Worm (Caenorhabditis elegans): Measurements from ENCODE around the gene spdl-1.
A peak's percentile ranks its signal among the peaks of the same experiment; 100 is the strongest.

The spdl-1 gene

DNA sequence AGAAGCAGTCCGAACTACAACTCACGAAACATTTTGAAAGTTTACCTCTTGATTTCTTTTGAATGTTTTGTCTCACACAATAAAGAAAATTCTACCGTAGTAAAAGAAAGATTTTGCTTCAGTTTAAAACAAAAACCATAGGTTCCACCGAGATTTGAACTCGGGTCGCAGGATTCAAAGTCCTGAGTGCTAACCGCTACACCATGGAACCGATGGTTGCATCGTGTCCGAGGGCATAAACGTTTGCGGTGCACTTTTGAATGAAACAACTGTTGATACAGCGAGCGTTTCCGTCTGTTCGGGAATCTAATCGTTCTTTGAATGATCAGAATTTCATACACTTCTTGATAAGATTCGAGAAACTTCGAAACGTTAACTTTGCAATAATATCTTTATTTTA is 24.6 kb upstream of the spdl-1 start (continued):
- no peak for TF ChIP-seq ztf-11 (tag; optimal IDR thresholded peaks at IDR 0.05)
- TF ChIP-seq ZK546.5 (tag; optimal IDR thresholded peaks at IDR 0.05) = no peak
- no peak for TF ChIP-seq nhr-12 (tag; optimal IDR thresholded peaks at IDR 0.05)
- no peak for TF ChIP-seq ceh-82 (tag; optimal IDR thresholded peaks at IDR 0.05)
- TF ChIP-seq nhr-67 (tag; optimal IDR thresholded peaks at IDR 0.05) = no peak
- peak; percentile 57 for TF ChIP-seq nhr-43 (tag; optimal IDR thresholded peaks at IDR 0.05; ENCODE audit: poor library complexity, severe bottlenecking)
- TF ChIP-seq zag-1 (tag; optimal IDR thresholded peaks at IDR 0.05) = no peak
- TF ChIP-seq jun-1 (tag; optimal IDR thresholded peaks at IDR 0.05) = peak; percentile 65
- TF ChIP-seq R02D3.7 (tag; optimal IDR thresholded peaks at IDR 0.05) = peak; percentile 13
- no peak for TF ChIP-seq ceh-28 (tag; optimal IDR thresholded peaks at IDR 0.05)
- TF ChIP-seq nhr-25 (tag; optimal IDR thresholded peaks at IDR 0.05) = peak; percentile 34
- TF ChIP-seq ceh-16 (tag; optimal IDR thresholded peaks at IDR 0.05) = no peak
- no peak for TF ChIP-seq sea-2 (GFP tag; optimal IDR thresholded peaks at IDR 0.05)
- TF ChIP-seq nhr-23 (tag; optimal IDR thresholded peaks at IDR 0.05) = no peak
- TF ChIP-seq aly-2 (tag; optimal IDR thresholded peaks at IDR 0.05) = no peak
- no peak for TF ChIP-seq nhr-11 (tag; optimal IDR thresholded peaks at IDR 0.05)
- TF ChIP-seq snpc-4 (tag; optimal IDR thresholded peaks at IDR 0.05) = no peak

DNA sequence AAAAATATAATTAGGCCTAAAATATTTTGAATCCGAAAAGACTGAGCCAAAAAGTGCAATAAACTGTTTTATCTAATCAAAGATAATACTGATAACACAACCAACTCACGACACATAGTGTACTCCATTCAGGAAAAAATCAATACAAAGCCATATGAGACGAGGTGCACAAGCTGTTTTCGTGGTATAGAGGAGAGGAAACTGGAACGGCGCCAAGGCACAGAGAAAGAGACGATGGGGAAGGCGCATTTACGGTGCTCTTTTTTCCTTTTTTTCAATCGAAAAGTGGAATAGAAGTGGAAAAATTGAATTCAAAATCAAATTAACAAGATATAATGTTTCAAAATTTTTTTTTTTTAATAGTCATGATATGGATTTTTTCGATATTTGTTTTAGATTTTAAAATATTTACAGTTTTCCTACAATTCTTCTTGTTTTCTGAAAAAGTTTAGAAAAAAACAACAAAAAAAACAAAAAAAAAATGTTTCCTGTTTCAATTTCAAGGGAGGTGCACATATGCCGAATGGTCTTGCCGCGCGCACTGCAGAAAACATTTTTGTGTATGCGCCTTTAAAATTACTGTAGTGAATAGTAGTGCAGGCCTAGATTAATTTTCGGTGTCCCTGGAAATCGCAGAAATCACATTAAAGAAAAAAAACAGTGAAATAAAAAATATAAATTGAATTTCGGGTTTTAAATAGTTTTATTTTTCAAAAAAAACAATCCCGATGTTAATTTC is 22.8 kb upstream of the spdl-1 start, which contains the start of gene B0228.7:
B0228.7 (minus strand) TSS at position 627 of the 739 bp plus-strand sequence.
- peak; percentile 64 for TF ChIP-seq pha-4 (tag; optimal IDR thresholded peaks at IDR 0.05)
- TF ChIP-seq nfya-1 (tag; optimal IDR thresholded peaks at IDR 0.05; ENCODE audit: insufficient read depth) = peak; percentile 49
- TF ChIP-seq ama-1 (optimal IDR thresholded peaks at IDR 0.05) = peak; percentile 30
- no peak for TF ChIP-seq nhr-76 (tag; optimal IDR thresholded peaks at IDR 0.05)
- no peak for TF ChIP-seq R02D3.7 (tag; optimal IDR thresholded peaks at IDR 0.05)
- peak; percentile 24 for TF ChIP-seq ceh-28 (tag; optimal IDR thresholded peaks at IDR 0.05)
- TF ChIP-seq ztf-4 (tag; optimal IDR thresholded peaks at IDR 0.05) = no peak
- no peak for TF ChIP-seq nhr-237 (tag; optimal IDR thresholded peaks at IDR 0.05)
- TF ChIP-seq elt-2 (tag; optimal IDR thresholded peaks at IDR 0.05) = peak; percentile 78
- TF ChIP-seq fkh-10 (GFP tag; optimal IDR thresholded peaks at IDR 0.05) = no peak
- TF ChIP-seq lin-15B (tag; optimal IDR thresholded peaks at IDR 0.05) = peak; percentile 22
- TF ChIP-seq hmg-11 (tag; optimal IDR thresholded peaks at IDR 0.05) = peak; percentile 10
- peak; percentile 38 for TF ChIP-seq pqm-1 (tag; optimal IDR thresholded peaks at IDR 0.05)
- peak; percentile 7 for TF ChIP-seq lin-39 (tag; optimal IDR thresholded peaks at IDR 0.05)

DNA sequence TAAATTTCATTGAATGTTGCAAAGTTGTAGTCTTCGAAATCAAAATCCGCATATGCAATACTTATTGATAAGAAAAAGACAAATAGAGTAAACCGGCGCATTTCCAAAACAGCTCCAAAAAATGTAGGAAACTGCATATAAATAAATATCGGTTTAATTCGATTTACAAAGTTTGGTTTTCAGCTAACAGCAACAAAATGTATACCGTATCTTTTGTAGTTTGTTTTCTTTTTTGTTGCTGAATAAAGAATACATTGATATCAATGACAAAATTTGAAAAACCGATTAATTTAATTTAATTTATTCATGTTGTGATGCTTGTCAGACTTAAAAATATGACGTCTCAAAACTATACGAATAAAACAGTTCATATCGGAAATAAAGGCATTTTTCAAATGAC is 19.9 kb upstream of the spdl-1 start, which contains the start of gene B0228.8:
B0228.8 (minus strand) TSS at position 101 of the 400 bp plus-strand sequence.
- TF ChIP-seq tbx-2 (tag; optimal IDR thresholded peaks at IDR 0.05) (no peak), nfya-1 (tag; optimal IDR thresholded peaks at IDR 0.05; ENCODE audit: insufficient read depth) (no peak), aly-2 (tag; optimal IDR thresholded peaks at IDR 0.05) (no peak), mml-1 (tag; optimal IDR thresholded peaks at IDR 0.05) (no peak), nhr-28 (tag; optimal IDR thresholded peaks at IDR 0.05) (no peak), unc-62 (GFP tag; optimal IDR thresholded peaks at IDR 0.05) (no peak), ztf-4 (tag; optimal IDR thresholded peaks at IDR 0.05) (no peak), snpc-4 (tag; optimal IDR thresholded peaks at IDR 0.05) (no peak), sea-2 (GFP tag; optimal IDR thresholded peaks at IDR 0.05) (no peak), nhr-237 (tag; optimal IDR thresholded peaks at IDR 0.05) (no peak), ztf-11 (tag; optimal IDR thresholded peaks at IDR 0.05) (no peak), eor-1 (tag; optimal IDR thresholded peaks at IDR 0.05) (no peak)

DNA sequence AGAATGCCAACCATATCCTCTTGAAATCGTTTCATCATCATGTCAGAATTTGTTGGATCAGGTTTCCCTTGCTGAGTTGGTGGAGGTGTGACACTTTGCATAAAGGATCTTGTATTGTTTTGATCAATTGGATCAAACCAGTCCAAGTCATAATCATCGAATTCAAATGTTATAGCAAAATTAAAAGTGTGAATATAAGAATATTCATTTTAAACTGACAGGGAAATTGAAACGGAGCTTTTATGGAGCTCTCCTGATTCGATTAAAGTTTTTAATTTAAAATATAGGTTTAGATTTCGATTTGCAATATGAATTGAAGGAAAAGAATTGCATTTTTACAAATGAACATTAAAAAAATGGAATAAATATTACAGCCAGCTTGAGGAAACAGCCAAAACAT is 17.8 kb upstream of the spdl-1 start, which contains the start of gene B0228.9:
B0228.9 (minus strand) TSS at position 101 of the 400 bp plus-strand sequence.
- TF ChIP-seq nhr-11 (tag; optimal IDR thresholded peaks at IDR 0.05) (no peak), R02D3.7 (tag; optimal IDR thresholded peaks at IDR 0.05) (no peak), nhr-25 (tag; optimal IDR thresholded peaks at IDR 0.05) (no peak), lsy-12 (tag; optimal IDR thresholded peaks at IDR 0.05) (no peak), nhr-12 (tag; optimal IDR thresholded peaks at IDR 0.05) (no peak), elt-2 (tag; optimal IDR thresholded peaks at IDR 0.05) (no peak), ceh-9 (tag; optimal IDR thresholded peaks at IDR 0.05) (no peak), aly-2 (tag; optimal IDR thresholded peaks at IDR 0.05) (no peak), fos-1 (tag; optimal IDR thresholded peaks at IDR 0.05) (no peak), elt-1 (tag; optimal IDR thresholded peaks at IDR 0.05) (no peak)

Measured in whole organism, L3 larva.